Fruit fly (Drosophila melanogaster) whole organism, embryonic: ENCODE results near the gene Syx8.

Source experiments
- Aef1 ChIP-seq: fragments of 200-800 bp; sonication (Bioruptor generic); IDR thresholded peaks from 3 replicates; pipeline ENCODE4 v1.3.6; 2022; ENCODE audit warnings: missing biosample characterization, missing genetic modification characterization
- C15 ChIP-seq: fragments of 200-800 bp; sonication (Bioruptor generic); IDR thresholded peaks from 3 replicates; pipeline ENCODE4 v1.3.6; 2022; ENCODE audit warnings: missing biosample characterization, missing genetic modification characterization
- CG11560 ChIP-seq: fragments of 200-800 bp; sonication (Bioruptor generic); IDR thresholded peaks from 3 replicates; pipeline ENCODE4 v1.3.6; 2022; ENCODE audit warnings: missing biosample characterization, missing genetic modification characterization
- CG12236 ChIP-seq: fragments of 200-800 bp; sonication (Bioruptor generic); optimal IDR thresholded peaks from 2 replicates; lab custom pipeline; 2016; ENCODE audit warnings: missing biosample characterization, missing genetic modification characterization
- CG17568 ChIP-seq: fragments of 200-800 bp; sonication (Bioruptor generic); optimal IDR thresholded peaks from 2 replicates; lab custom pipeline; 2018; ENCODE audit warnings: missing biosample characterization, mild to moderate bottlenecking, missing genetic modification characterization, moderate library complexity
- CG17912 ChIP-seq: fragments of 200-800 bp; sonication (Bioruptor generic); optimal IDR thresholded peaks from 2 replicates; lab custom pipeline; 2018; ENCODE audit warnings: missing biosample characterization, mild to moderate bottlenecking, missing genetic modification characterization
- CG1792 ChIP-seq: fragments of 200-800 bp; sonication (Bioruptor generic); optimal IDR thresholded peaks from 2 replicates; lab custom pipeline; 2016; ENCODE audit warnings: missing biosample characterization, missing genetic modification characterization
- CG30020 ChIP-seq: fragments of 200-800 bp; optimal IDR thresholded peaks from 2 replicates; lab custom pipeline; 2019; ENCODE audit warnings: missing biosample characterization, mild to moderate bottlenecking, missing genetic modification characterization, moderate library complexity
- CG3726 ChIP-seq: fragments of 200-800 bp; sonication (Bioruptor generic); IDR thresholded peaks from 3 replicates; pipeline ENCODE4, ENCODE4 v1.3.6; 2022; ENCODE audit warnings: missing biosample characterization, missing genetic modification characterization
- CG4360 ChIP-seq: fragments of 200-800 bp; sonication (Bioruptor generic); IDR thresholded peaks from 2 replicates; pipeline ENCODE4 v1.3.6; 2022; ENCODE audit warnings: missing biosample characterization, missing genetic modification characterization
- CG43689 ChIP-seq: fragments of 200-800 bp; sonication (Bioruptor generic); IDR thresholded peaks from 2 replicates; pipeline ENCODE4 v1.3.6; 2022; ENCODE audit warnings: missing biosample characterization, missing genetic modification characterization
- CG4617 ChIP-seq: fragments of 200-800 bp; sonication (Bioruptor generic); optimal IDR thresholded peaks from 3 replicates; lab custom pipeline; 2016; ENCODE audit warnings: missing biosample characterization, missing genetic modification characterization, borderline replicate concordance
- CG6654 ChIP-seq: fragments of 200-800 bp; sonication (Bioruptor generic); optimal IDR thresholded peaks from 2 replicates; lab custom pipeline; 2017; ENCODE audit warnings: missing biosample characterization, mild to moderate bottlenecking, missing genetic modification characterization
- CG7271 ChIP-seq: fragments of 200-800 bp; sonication (Bioruptor generic); optimal IDR thresholded peaks from 2 replicates; lab custom pipeline; 2018; ENCODE audit warnings: missing biosample characterization, mild to moderate bottlenecking, missing genetic modification characterization, moderate library complexity
- Deaf1 ChIP-seq: fragments of 200-800 bp; optimal IDR thresholded peaks from 3 replicates; lab custom pipeline; 2019; ENCODE audit warnings: missing biosample characterization, mild to moderate bottlenecking, missing genetic modification characterization, moderate library complexity
- Hand ChIP-seq: fragments of 200-800 bp; sonication (Bioruptor generic); optimal IDR thresholded peaks from 2 replicates; lab custom pipeline; 2017; ENCODE audit warnings: mild to moderate bottlenecking, missing biosample characterization, missing genetic modification reagents, missing genetic modification characterization
- Hr78 ChIP-seq, 2 experiments: fragments of 200-800 bp in 1 of 2; fragments of >200 bp in 1 of 2; sonication (Bioruptor generic) in 1 of 2; optimal IDR thresholded peaks; 2 replicates each; lab custom pipeline; 2017 to 2019; ENCODE audit warnings: missing biosample characterization in 2 of 2, missing genetic modification characterization in 2 of 2, mild to moderate bottlenecking in 1 of 2, moderate library complexity in 1 of 2
- Hsf ChIP-seq: fragments of 200-800 bp; sonication (Bioruptor generic); optimal IDR thresholded peaks from 3 replicates; lab custom pipeline; 2016; ENCODE audit warnings: missing biosample characterization, missing genetic modification characterization
- Kr ChIP-seq: fragments of 200-800 bp; sonication (Bioruptor generic); optimal IDR thresholded peaks from 2 replicates; lab custom pipeline; 2017; ENCODE audit warnings: missing biosample characterization, mild to moderate bottlenecking, missing genetic modification characterization
- NK7.1 ChIP-seq: fragments of 200-800 bp; sonication (Bioruptor generic); optimal IDR thresholded peaks from 3 replicates; lab custom pipeline; 2016; ENCODE audit warnings: missing biosample characterization, missing genetic modification characterization
- Nf-YA ChIP-seq: fragments of 200-800 bp; sonication (Bioruptor generic); IDR thresholded peaks from 2 replicates; pipeline ENCODE4 v1.3.6; 2022; ENCODE audit warnings: missing biosample characterization, missing genetic modification characterization
- Nf-YB ChIP-seq: fragments of 200-800 bp; sonication (Bioruptor generic); optimal IDR thresholded peaks from 3 replicates; lab custom pipeline; 2019; ENCODE audit warnings: missing biosample characterization, mild to moderate bottlenecking, missing genetic modification characterization, moderate library complexity
- NfI ChIP-seq: fragments of 200-800 bp; sonication (Bioruptor generic); optimal IDR thresholded peaks from 3 replicates; lab custom pipeline; 2018; ENCODE audit warnings: missing biosample characterization, mild to moderate bottlenecking, missing genetic modification characterization, moderate library complexity
- Sox102F ChIP-seq: fragments of 200-800 bp; sonication (Bioruptor generic); optimal IDR thresholded peaks from 2 replicates; lab custom pipeline; 2018; ENCODE audit warnings: missing biosample characterization, mild to moderate bottlenecking, missing genetic modification characterization, moderate library complexity
- Stat92E ChIP-seq, 3 experiments: fragments of >200 bp in 2 of 3; fragments of 200-800 bp in 1 of 3; sonication (Bioruptor generic) in 1 of 3; optimal IDR thresholded peaks; 2 replicates each; lab custom pipeline; 2017 to 2019; ENCODE audit warnings: missing biosample characterization in 3 of 3, missing genetic modification characterization in 3 of 3, mild to moderate bottlenecking in 1 of 3, moderate library complexity in 1 of 3
- Taf1 ChIP-seq: fragments of 200-800 bp; sonication (Bioruptor generic); IDR thresholded peaks from 2 replicates; pipeline ENCODE4 v1.3.6; 2022; ENCODE audit warnings: missing biosample characterization, missing genetic modification characterization
- Tbp ChIP-seq: fragments of >200 bp; optimal IDR thresholded peaks from 2 replicates; lab custom pipeline; 2018; ENCODE audit warnings: missing biosample characterization, missing genetic modification characterization
- Trl ChIP-seq, 3 experiments: fragments of >200 bp in 2 of 3; fragments of 200-800 bp in 1 of 3; sonication (Bioruptor generic) in 1 of 3; optimal IDR thresholded peaks; 2 replicates in 1 of 3; 3 replicates in 2 of 3; lab custom pipeline; 2016 to 2017; ENCODE audit warnings: missing biosample characterization in 1 of 3, missing genetic modification characterization in 1 of 3
- btn ChIP-seq: fragments of 200-800 bp; sonication (Bioruptor generic); optimal IDR thresholded peaks from 2 replicates; lab custom pipeline; 2016; ENCODE audit warnings: missing biosample characterization, missing genetic modification characterization
- caup ChIP-seq: fragments of 200-800 bp; sonication (Bioruptor generic); optimal IDR thresholded peaks from 3 replicates; lab custom pipeline; 2017; ENCODE audit warnings: missing biosample characterization, mild to moderate bottlenecking, missing genetic modification characterization, moderate library complexity; ENCODE audit not compliant: severe bottlenecking
- ci ChIP-seq: fragments of 200-800 bp; sonication (Bioruptor generic); IDR thresholded peaks from 3 replicates; pipeline ENCODE4 v1.3.6; 2022; ENCODE audit warnings: missing biosample characterization, missing genetic modification characterization
- corto ChIP-seq: fragments of 200-800 bp; sonication (Bioruptor generic); optimal IDR thresholded peaks from 2 replicates; lab custom pipeline; 2016; ENCODE audit warnings: missing biosample characterization, mild to moderate bottlenecking, missing genetic modification characterization, moderate library complexity
- croc ChIP-seq: fragments of 200-800 bp; sonication (Bioruptor generic); conservative IDR thresholded peaks from 3 replicates; pipeline ENCODE4 v1.3.6; 2022; ENCODE audit warnings: missing biosample characterization, missing genetic modification characterization
- danr ChIP-seq: fragments of 200-800 bp; sonication (Bioruptor generic); IDR thresholded peaks from 2 replicates; pipeline ENCODE4 v1.3.6; 2022; ENCODE audit warnings: missing biosample characterization, missing genetic modification characterization
- disco-r ChIP-seq: fragments of 200-800 bp; sonication (Bioruptor generic); optimal IDR thresholded peaks from 2 replicates; lab custom pipeline; 2016; ENCODE audit warnings: missing biosample characterization, missing genetic modification characterization
- fd102C ChIP-seq: fragments of 200-800 bp; sonication (Bioruptor generic); optimal IDR thresholded peaks from 2 replicates; lab custom pipeline; 2018; ENCODE audit warnings: missing biosample characterization, mild to moderate bottlenecking, missing genetic modification characterization, moderate library complexity
- gcm2 ChIP-seq: fragments of 200-800 bp; sonication (Bioruptor generic); optimal IDR thresholded peaks from 2 replicates; lab custom pipeline; 2016; ENCODE audit warnings: missing biosample characterization, missing genetic modification characterization
- lab ChIP-seq: fragments of 200-800 bp; sonication (Bioruptor generic); optimal IDR thresholded peaks from 3 replicates; lab custom pipeline; 2017; ENCODE audit warnings: missing biosample characterization, missing genetic modification characterization, mild to moderate bottlenecking, moderate library complexity, missing genetic modification reagents
- lbe ChIP-seq: fragments of 200-800 bp; sonication (Bioruptor generic); optimal IDR thresholded peaks from 2 replicates; lab custom pipeline; 2016; ENCODE audit warnings: missing biosample characterization, mild to moderate bottlenecking, missing genetic modification characterization
- lilli ChIP-seq: fragments of 200-800 bp; sonication (Bioruptor generic); optimal IDR thresholded peaks from 3 replicates; lab custom pipeline; 2016; ENCODE audit warnings: missing biosample characterization, missing genetic modification characterization
- lov ChIP-seq, 2 experiments: fragments of 200-800 bp in 1 of 2; fragments of >200 bp in 1 of 2; sonication (Bioruptor generic) in 1 of 2; IDR thresholded peaks in 1 of 2; optimal IDR thresholded peaks in 1 of 2; 2 replicates in 1 of 2; 3 replicates in 1 of 2; pipeline versions ENCODE4 v1.3.6 to Lab custom; 2017 to 2022; ENCODE audit warnings: missing biosample characterization in 1 of 2, missing genetic modification characterization in 1 of 2
- pros ChIP-seq: fragments of 200-800 bp; sonication (Bioruptor generic); optimal IDR thresholded peaks from 3 replicates; lab custom pipeline; 2019; ENCODE audit warnings: missing biosample characterization, mild to moderate bottlenecking, missing genetic modification characterization, moderate library complexity
- repo ChIP-seq: fragments of 200-800 bp; sonication (Bioruptor generic); optimal IDR thresholded peaks from 2 replicates; lab custom pipeline; 2016; ENCODE audit warnings: missing biosample characterization, missing genetic modification characterization
- shn ChIP-seq: fragments of 200-800 bp; sonication (Bioruptor generic); optimal IDR thresholded peaks from 3 replicates; lab custom pipeline; 2016; ENCODE audit warnings: missing biosample characterization, missing genetic modification characterization
- so ChIP-seq: fragments of 200-800 bp; sonication (Bioruptor generic); IDR thresholded peaks from 3 replicates; pipeline ENCODE4 v1.3.6; 2022; ENCODE audit warnings: missing biosample characterization, missing genetic modification characterization
- sug ChIP-seq: fragments of 200-800 bp; optimal IDR thresholded peaks from 2 replicates; lab custom pipeline; 2019; ENCODE audit warnings: missing biosample characterization, mild to moderate bottlenecking, missing genetic modification characterization, moderate library complexity
- toy ChIP-seq: fragments of 200-800 bp; sonication (Bioruptor generic); IDR thresholded peaks from 2 replicates; pipeline ENCODE4 v1.3.6; 2022; ENCODE audit warnings: missing biosample characterization, missing genetic modification characterization
- zen ChIP-seq: fragments of 200-800 bp; sonication (Bioruptor generic); optimal IDR thresholded peaks from 3 replicates; lab custom pipeline; 2018; ENCODE audit warnings: missing biosample characterization, mild to moderate bottlenecking, missing genetic modification characterization, moderate library complexity

Syx8 gene

DNA sequence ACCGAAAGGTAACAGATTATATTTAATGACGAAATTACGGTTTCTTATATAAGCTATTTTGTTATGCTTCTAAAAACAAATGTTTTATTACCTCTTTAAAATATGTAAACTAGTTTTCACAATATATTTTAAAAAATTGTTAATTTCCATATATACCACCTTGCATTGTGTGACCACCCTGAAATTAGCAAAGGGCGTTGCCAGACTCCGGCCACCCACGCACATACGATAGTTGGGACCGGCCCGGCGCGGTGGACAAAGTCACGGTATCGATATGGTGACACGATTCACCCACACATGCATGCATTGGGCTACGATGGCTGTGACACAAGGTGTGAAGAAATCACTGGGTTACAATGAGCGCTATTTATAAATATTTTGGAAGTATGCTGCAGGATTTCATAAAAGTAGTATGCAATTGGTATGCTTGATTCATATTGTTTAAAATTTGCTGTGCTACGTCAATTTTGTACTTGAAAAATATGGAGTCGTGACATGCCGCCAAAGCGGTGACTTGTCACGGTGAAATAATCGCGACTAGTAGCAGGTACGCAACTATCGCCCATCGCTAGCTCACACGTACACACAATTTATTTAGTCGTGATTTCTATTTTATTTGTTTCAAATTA lies 1.3 kb upstream of the Syx8 start (continued):
- TF ChIP-seq Aef1 (peak; percentile 49; the same call in 1 of the 3 replicates), NK7.1 (GFP tag; lab: Kevin White, UChicago) (no peak), Kr (no peak), CG6654 (GFP tag; lab: Kevin White, UChicago) (no peak), CG43689 (GFP tag; lab: Robert Waterston, UW) (no peak), croc (GFP tag; lab: Robert Waterston, UW) (no peak), Taf1 (no peak), so (GFP tag; lab: Robert Waterston, UW) (0 out of 3 replicates have a peak, but pooled peaks have one; percentile 43), fd102C (GFP tag; lab: Kevin White, UChicago) (no peak), sug (tag; lab: Kevin White, UChicago) (peak; percentile 84), Hsf (peak; percentile 66), CG17568 (no peak), CG30020 (tag; lab: Kevin White, UChicago) (peak; percentile 70), Deaf1 (tag; lab: Kevin White, UChicago) (no peak), Hr78 (GFP tag; optimal IDR thresholded peaks at IDR 0.05; lab: Kevin White, UChicago) (no peak), btn (GFP tag; lab: Kevin White, UChicago) (peak; percentile 5), Tbp (GFP tag; lab: Kevin White, UChicago) (no peak), CG11560 (tag; lab: Robert Waterston, UW) (no peak), CG17912 (peak; percentile 50), caup (no peak), CG12236 (GFP tag; lab: Kevin White, UChicago) (no peak), Sox102F (GFP tag; lab: Kevin White, UChicago) (no peak), lilli (GFP tag; lab: Kevin White, UChicago) (peak; percentile 71), NfI (GFP tag; lab: Kevin White, UChicago) (peak; percentile 47), lov (optimal IDR thresholded peaks at IDR 0.05; lab: Kevin White, UChicago) (no peak), lov (GFP tag; IDR thresholded peaks at IDR 0.05; lab: Robert Waterston, UW) (0 out of 3 replicates have a peak, but pooled peaks have one; percentile 42), Hand (no peak), repo (GFP tag; lab: Kevin White, UChicago) (peak; percentile 14), CG4360 (GFP tag; lab: Robert Waterston, UW) (peak; percentile 36; the same call in 1 of the 2 replicates), C15 (no peak), corto (GFP tag; lab: Kevin White, UChicago) (no peak), toy (GFP tag; lab: Robert Waterston, UW) (peak; percentile 34; the same call in 1 of the 2 replicates), zen (tag; lab: Kevin White, UChicago) (peak; percentile 41), ci (peak; percentile 77; the same call in 2 of the 3 replicates), Stat92E (GFP tag; optimal IDR thresholded peaks at IDR 0.05; lab: Kevin White, UChicago) (no peak), shn (GFP tag; lab: Kevin White, UChicago) (peak; percentile 63), gcm2 (no peak), Nf-YB (no peak), lab (no peak), disco-r (GFP tag; lab: Kevin White, UChicago) (peak; percentile 61), pros (GFP tag; lab: Kevin White, UChicago) (no peak), Trl (optimal IDR thresholded peaks at IDR 0.05; lab: Kevin White, UChicago) (no peak), Trl (GFP tag; optimal IDR thresholded peaks at IDR 0.05; lab: Kevin White, UChicago) (peak; percentile 42), CG3726 (GFP tag; lab: Robert Waterston, UW) (peak; percentile 11; the same call in 1 of the 3 replicates), Nf-YA (GFP tag; lab: Robert Waterston, UW) (no peak), CG1792 (peak; percentile 50), lbe (GFP tag; lab: Kevin White, UChicago) (peak; percentile 45), CG7271 (tag; lab: Kevin White, UChicago) (peak; percentile 20), danr (GFP tag; lab: Robert Waterston, UW) (no peak), CG4617 (peak; percentile 88)
